Fruit fly (Drosophila melanogaster): ENCODE measurements around the gene PGRP-LC.

Gene PGRP-LC

dm6 chr3L:9338510-9338909, at the start of gene PGRP-LC:
Gene PGRP-LC (plus strand): TSS chr3L:9338810.
- no peak for TF ChIP-seq noc (tag; optimal IDR thresholded peaks at IDR 0.05)

dm6 chr3L:9304393-9304792, 34.2 kb upstream of the PGRP-LC start:
- no peak for TF ChIP-seq noc (tag; optimal IDR thresholded peaks at IDR 0.05)

- TF ChIP-seq noc (tag; optimal IDR thresholded peaks at IDR 0.05), result no peak
Observed at dm6 chr3L:9333745-9334382, 4.7 kb upstream of the PGRP-LC start, which contains the start of gene PGRP-LA. Gene PGRP-LA (plus strand): TSS chr3L:9334332.

dm6 chr3L:9335711-9336110, 2.9 kb upstream of the PGRP-LC start:
- peak; percentile 24 for TF ChIP-seq noc (tag; optimal IDR thresholded peaks at IDR 0.05)

dm6 chr3L:9337942-9338468, 605 bp upstream of the PGRP-LC start:
- TF ChIP-seq noc (tag; optimal IDR thresholded peaks at IDR 0.05), result no peak

- TF ChIP-seq noc (tag; optimal IDR thresholded peaks at IDR 0.05), result peak; percentile 70
Observed at dm6 chr3L:9339021-9339420, 411 bp downstream of the PGRP-LC start.

- no peak for TF ChIP-seq noc (tag; optimal IDR thresholded peaks at IDR 0.05)
Observed at dm6 chr3L:9340232-9340631, 1.6 kb downstream of the PGRP-LC start.

- TF ChIP-seq noc (tag; optimal IDR thresholded peaks at IDR 0.05), result no peak
Observed at dm6 chr3L:9340839-9341238, 2.2 kb downstream of the PGRP-LC start.

dm6 chr3L:9343963-9344362, 5.4 kb downstream of the PGRP-LC start:
- TF ChIP-seq noc (tag; optimal IDR thresholded peaks at IDR 0.05), result no peak

- TF ChIP-seq noc (tag; optimal IDR thresholded peaks at IDR 0.05), result no peak
Observed at dm6 chr3L:9345157-9345556, 6.5 kb downstream of the PGRP-LC start.

dm6 chr3L:9349314-9349733, 10.7 kb downstream of the PGRP-LC start, which contains the start of gene PGRP-LF:
Gene PGRP-LF (plus strand): TSS chr3L:9349609.
- peak; percentile 52 for TF ChIP-seq noc (tag; optimal IDR thresholded peaks at IDR 0.05)

- TF ChIP-seq noc (tag; optimal IDR thresholded peaks at IDR 0.05), result no peak
Observed at dm6 chr3L:9353733-9354132, 15.1 kb downstream of the PGRP-LC start, which contains the start of gene CG32040. Gene CG32040 (plus strand): TSS chr3L:9354033.

dm6 chr3L:9355555-9355954, 16.9 kb downstream of the PGRP-LC start:
- no peak for TF ChIP-seq noc (tag; optimal IDR thresholded peaks at IDR 0.05)

dm6 chr3L:9356138-9356753, 17.6 kb downstream of the PGRP-LC start:
- no peak for TF ChIP-seq noc (tag; optimal IDR thresholded peaks at IDR 0.05)

dm6 chr3L:9357830-9358712, 19.5 kb downstream of the PGRP-LC start:
- TF ChIP-seq noc (tag; optimal IDR thresholded peaks at IDR 0.05), result peak; percentile 37

- TF ChIP-seq noc (tag; optimal IDR thresholded peaks at IDR 0.05), result no peak
Observed at dm6 chr3L:9358713-9359040, 20.1 kb downstream of the PGRP-LC start, which contains the start of the genes UGP and Svip. Gene UGP (minus strand): TSS chr3L:9358935. Gene Svip (plus strand): TSS chr3L:9358999.
